Fruit fly (Drosophila melanogaster): Measurements from ENCODE around the gene CG10317.

Gene CG10317

DNA sequence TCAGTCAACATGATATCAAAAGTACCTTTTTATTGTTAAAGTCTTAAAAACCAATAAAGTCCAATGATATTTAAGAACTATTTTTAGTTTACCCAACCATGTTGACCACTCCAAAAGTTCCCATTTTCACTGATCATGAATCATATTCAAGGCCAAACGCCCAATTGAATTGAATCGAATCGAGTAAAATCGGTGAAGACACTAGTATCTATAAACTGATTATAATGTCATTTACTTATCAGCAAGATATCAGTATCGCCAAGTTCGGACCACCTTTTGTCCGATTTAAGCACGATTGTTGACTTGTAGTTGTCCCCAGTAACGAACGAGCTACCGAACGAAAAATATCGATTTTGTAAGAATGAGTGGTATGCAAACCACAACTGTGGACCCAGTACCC, 47.2 kb downstream of the CG10317 start, which contains the start of gene CG6901:
Gene CG6901 (plus strand): TSS at position 323 of the 400 bp plus-strand sequence.
- TF ChIP-seq Hr78 (GFP tag; optimal IDR thresholded peaks at IDR 0.05) (no peak), N (GFP tag; optimal IDR thresholded peaks at IDR 0.05) (no peak), Dif (GFP tag; optimal IDR thresholded peaks at IDR 0.05; ENCODE audit: partially characterized antibody) (no peak), Rel (GFP tag; optimal IDR thresholded peaks at IDR 0.05) (no peak), Rel (tag; optimal IDR thresholded peaks at IDR 0.05) (no peak), dsf (GFP tag; optimal IDR thresholded peaks at IDR 0.05; ENCODE audit: borderline replicate concordance) (no peak), sage (GFP tag; optimal IDR thresholded peaks at IDR 0.05) (no peak), woc (GFP tag; optimal IDR thresholded peaks at IDR 0.05) (no peak), dl (GFP tag; optimal IDR thresholded peaks at IDR 0.05; ENCODE audit: insufficient read depth in 1 of 2, partially characterized antibody in 2 of 2) (no peak), usp (GFP tag; optimal IDR thresholded peaks at IDR 0.05) (no peak), psq (GFP tag; optimal IDR thresholded peaks at IDR 0.05) (no peak), OdsH (GFP tag; optimal IDR thresholded peaks at IDR 0.05) (no peak), Hnf4 (GFP tag; optimal IDR thresholded peaks at IDR 0.05) (no peak), lola (GFP tag; optimal IDR thresholded peaks at IDR 0.05) (no peak), Myc (optimal IDR thresholded peaks at IDR 0.05) (no peak), rgr (GFP tag; optimal IDR thresholded peaks at IDR 0.05) (no peak)

DNA sequence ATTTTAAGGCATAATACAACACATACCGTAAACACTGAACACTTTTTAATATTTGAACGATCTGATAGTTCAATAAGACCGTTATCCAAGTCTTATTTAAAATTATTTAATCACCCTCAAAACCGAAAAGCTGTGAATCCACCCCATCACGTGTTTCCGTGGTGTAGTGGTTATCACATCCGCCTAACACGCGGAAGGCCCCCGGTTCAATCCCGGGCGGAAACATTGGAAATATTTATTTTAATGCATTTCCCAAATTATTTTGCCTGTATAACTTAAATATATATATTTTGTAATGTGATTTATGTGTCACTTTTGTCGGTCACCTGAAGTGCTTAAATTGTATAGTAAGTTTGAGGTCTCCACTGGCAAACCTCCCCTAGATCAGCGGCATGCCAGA, 48.8 kb downstream of the CG10317 start, which contains the start of gene CG44044:
Gene CG44044 (plus strand): TSS at position 301 of the 400 bp plus-strand sequence.
- TF ChIP-seq sage (GFP tag; optimal IDR thresholded peaks at IDR 0.05) (no peak), GATAd (GFP tag; optimal IDR thresholded peaks at IDR 0.05) (no peak), lola (GFP tag; optimal IDR thresholded peaks at IDR 0.05) (no peak), HLH106 (tag; optimal IDR thresholded peaks at IDR 0.05) (no peak), usp (GFP tag; optimal IDR thresholded peaks at IDR 0.05) (no peak), jim (GFP tag; optimal IDR thresholded peaks at IDR 0.05) (no peak), OdsH (GFP tag; optimal IDR thresholded peaks at IDR 0.05) (no peak), Mio (GFP tag; optimal IDR thresholded peaks at IDR 0.05) (no peak), CG32264 (GFP tag; optimal IDR thresholded peaks at IDR 0.05) (no peak), Sp1 (GFP tag; optimal IDR thresholded peaks at IDR 0.05) (no peak), dmrt93B (GFP tag; optimal IDR thresholded peaks at IDR 0.05) (no peak), br (GFP tag; optimal IDR thresholded peaks at IDR 0.05) (no peak), brk (GFP tag; optimal IDR thresholded peaks at IDR 0.05) (no peak), psq (GFP tag; optimal IDR thresholded peaks at IDR 0.05) (no peak), fru (GFP tag; optimal IDR thresholded peaks at IDR 0.05) (no peak), Hnf4 (GFP tag; optimal IDR thresholded peaks at IDR 0.05) (no peak), foxo (GFP tag; optimal IDR thresholded peaks at IDR 0.05) (no peak), Rel (GFP tag; optimal IDR thresholded peaks at IDR 0.05) (no peak), Rel (tag; optimal IDR thresholded peaks at IDR 0.05) (no peak), ey (GFP tag; optimal IDR thresholded peaks at IDR 0.05) (no peak), N (GFP tag; optimal IDR thresholded peaks at IDR 0.05) (no peak)

All from whole organism, wandering third instar larva.